Fruit fly (Drosophila melanogaster) whole organism, adult: Measurements from ENCODE around the gene Eaf6.
A peak's percentile ranks its signal among the peaks of the same experiment; 100 is the strongest.

ENCODE experiments used
- CG11617 ChIP-seq: fragments of 200-800 bp; sonication (Bioruptor generic); optimal IDR thresholded peaks from 2 replicates; lab custom pipeline; 2017; ENCODE audit warnings: mild to moderate bottlenecking, missing biosample characterization, missing genetic modification reagents, missing genetic modification characterization
- CG12768 ChIP-seq: fragments of 200-800 bp; sonication (Bioruptor generic); optimal IDR thresholded peaks from 2 replicates; lab custom pipeline; 2017; ENCODE audit warnings: missing biosample characterization, missing genetic modification characterization, mild to moderate bottlenecking, moderate library complexity, missing genetic modification reagents
- CG14711 ChIP-seq: fragments of 200-800 bp; sonication (Bioruptor generic); optimal IDR thresholded peaks from 2 replicates; lab custom pipeline; 2018; ENCODE audit warnings: missing biosample characterization, mild to moderate bottlenecking, missing genetic modification characterization, moderate library complexity
- CG1620 ChIP-seq: fragments of 200-800 bp; sonication (Bioruptor generic); optimal IDR thresholded peaks from 2 replicates; lab custom pipeline; 2016; ENCODE audit warnings: missing biosample characterization, missing genetic modification characterization
- CG33017 ChIP-seq: fragments of 200-800 bp; sonication (Bioruptor generic); optimal IDR thresholded peaks from 2 replicates; lab custom pipeline; 2018; ENCODE audit warnings: missing biosample characterization, mild to moderate bottlenecking, missing genetic modification characterization, moderate library complexity
- CG5204 ChIP-seq: fragments of 200-800 bp; sonication (Bioruptor generic); optimal IDR thresholded peaks from 2 replicates; lab custom pipeline; 2016; ENCODE audit warnings: missing biosample characterization, missing genetic modification characterization
- CG7045 ChIP-seq: fragments of 200-800 bp; sonication (Bioruptor generic); optimal IDR thresholded peaks from 2 replicates; lab custom pipeline; 2017; ENCODE audit warnings: missing biosample characterization, mild to moderate bottlenecking, missing genetic modification characterization
- CG7101 ChIP-seq: fragments of 200-800 bp; sonication (Bioruptor generic); optimal IDR thresholded peaks from 2 replicates; lab custom pipeline; 2018; ENCODE audit warnings: missing biosample characterization, mild to moderate bottlenecking, missing genetic modification characterization, moderate library complexity
- Clk ChIP-seq: fragments of 200-800 bp; sonication (Bioruptor generic); optimal IDR thresholded peaks from 2 replicates; lab custom pipeline; 2017; ENCODE audit warnings: missing biosample characterization, missing genetic modification characterization
- Crg-1 ChIP-seq: fragments of 200-800 bp; sonication (Bioruptor generic); optimal IDR thresholded peaks from 2 replicates; lab custom pipeline; 2016; ENCODE audit warnings: missing biosample characterization, missing genetic modification characterization
- Hr96 ChIP-seq: fragments of 200-800 bp; sonication (Bioruptor generic); optimal IDR thresholded peaks from 2 replicates; lab custom pipeline; 2016; ENCODE audit warnings: missing biosample characterization, missing genetic modification characterization
- Mnt ChIP-seq: fragments of 200-800 bp; sonication (Bioruptor generic); optimal IDR thresholded peaks from 2 replicates; lab custom pipeline; 2016; ENCODE audit warnings: missing biosample characterization, mild to moderate bottlenecking, missing genetic modification characterization
- bab1 ChIP-seq: fragments of 200-800 bp; sonication (Bioruptor generic); optimal IDR thresholded peaks from 3 replicates; lab custom pipeline; 2019; ENCODE audit warnings: missing biosample characterization, mild to moderate bottlenecking, missing genetic modification characterization, moderate library complexity
- cic ChIP-seq: fragments of 200-800 bp; sonication (Bioruptor generic); optimal IDR thresholded peaks from 2 replicates; lab custom pipeline; 2017; ENCODE audit warnings: missing biosample characterization, mild to moderate bottlenecking, missing genetic modification characterization, moderate library complexity
- cnc ChIP-seq, 2 experiments: fragments of >200 bp; optimal IDR thresholded peaks; 2 replicates each; lab custom pipeline; 2017
- kay ChIP-seq: fragments of 200-800 bp; sonication (Bioruptor generic); peaks from one replicate; lab custom pipeline; 2016; ENCODE audit warnings: missing biosample characterization, missing genetic modification characterization, borderline replicate concordance
- ovo ChIP-seq: fragments of 200-800 bp; sonication (Bioruptor generic); optimal IDR thresholded peaks from 2 replicates; lab custom pipeline; 2016; ENCODE audit warnings: missing biosample characterization, missing genetic modification characterization
- pad ChIP-seq: fragments of 200-800 bp; sonication (Bioruptor generic); optimal IDR thresholded peaks from 3 replicates; lab custom pipeline; 2017; ENCODE audit warnings: missing biosample characterization, missing genetic modification characterization, mild to moderate bottlenecking, moderate library complexity, missing genetic modification reagents
- tj ChIP-seq: fragments of 200-800 bp; sonication (Bioruptor generic); optimal IDR thresholded peaks from 3 replicates; lab custom pipeline; 2017; ENCODE audit warnings: missing biosample characterization, mild to moderate bottlenecking, missing genetic modification characterization, moderate library complexity
- toe ChIP-seq: fragments of 200-800 bp; sonication (Bioruptor generic); optimal IDR thresholded peaks from 2 replicates; lab custom pipeline; 2016; ENCODE audit warnings: missing biosample characterization, missing genetic modification characterization

Gene Eaf6

dm6 chr3L:5609493-5609892 is 1.4 kb upstream of the Eaf6 start:
- TF ChIP-seq CG1620 (GFP tag; lab: Kevin White, UChicago): no peak
- TF ChIP-seq CG33017: no peak
- TF ChIP-seq Mnt (GFP tag; lab: Kevin White, UChicago): no peak
- no peak for TF ChIP-seq bab1 (GFP tag; lab: Kevin White, UChicago)
- no peak for TF ChIP-seq Crg-1 (GFP tag; lab: Kevin White, UChicago)
- no peak for TF ChIP-seq CG7045 (GFP tag; lab: Kevin White, UChicago)
- TF ChIP-seq toe: no peak
- no peak for TF ChIP-seq Clk (GFP tag; lab: Kevin White, UChicago)
- no peak for TF ChIP-seq CG5204 (GFP tag; lab: Kevin White, UChicago)

- TF ChIP-seq cnc (optimal IDR thresholded peaks at IDR 0.05; lab: Kevin White, UChicago): no peak
- TF ChIP-seq ovo (GFP tag; lab: Kevin White, UChicago): no peak
- TF ChIP-seq CG12768 (GFP tag; lab: Kevin White, UChicago): no peak
- no peak for TF ChIP-seq CG1620 (GFP tag; lab: Kevin White, UChicago)
- TF ChIP-seq CG5204 (GFP tag; lab: Kevin White, UChicago): no peak
- TF ChIP-seq CG11617 (GFP tag; lab: Kevin White, UChicago): no peak
- TF ChIP-seq CG33017: no peak
- TF ChIP-seq CG7045 (GFP tag; lab: Kevin White, UChicago): no peak
- no peak for TF ChIP-seq Mnt (GFP tag; lab: Kevin White, UChicago)
- TF ChIP-seq bab1 (GFP tag; lab: Kevin White, UChicago): no peak
- TF ChIP-seq toe: no peak
- no peak for TF ChIP-seq Clk (GFP tag; lab: Kevin White, UChicago)
- TF ChIP-seq Hr96: no peak
- TF ChIP-seq cic (GFP tag; lab: Kevin White, UChicago): no peak
- no peak for TF ChIP-seq pad (GFP tag; lab: Kevin White, UChicago)
- no peak for TF ChIP-seq CG14711 (tag; lab: Kevin White, UChicago)
- TF ChIP-seq kay (GFP tag; lab: Kevin White, UChicago): no peak
Observed at dm6 chr3L:5608786-5609370, 778 bp upstream of the Eaf6 start.

dm6 chr3L:5604490-5604889 is 3.6 kb downstream of the Eaf6 start, which contains the start of gene mthl2:
mthl2 (plus strand) TSS chr3L:5604790.
- TF ChIP-seq cnc (optimal IDR thresholded peaks at IDR 0.05; lab: Kevin White, UChicago): no peak
- TF ChIP-seq kay (GFP tag; lab: Kevin White, UChicago): peak; percentile 14
- no peak for TF ChIP-seq Hr96
- TF ChIP-seq CG1620 (GFP tag; lab: Kevin White, UChicago): no peak

dm6 chr3L:5603860-5604415 is 4.2 kb downstream of the Eaf6 start, which contains the start of gene TM9SF3:
TM9SF3 (minus strand) TSS chr3L:5603979.
- TF ChIP-seq cnc (optimal IDR thresholded peaks at IDR 0.05; lab: Kevin White, UChicago) (no peak), CG14711 (tag; lab: Kevin White, UChicago) (peak; percentile 90), CG11617 (GFP tag; lab: Kevin White, UChicago) (peak; percentile 2), Mnt (GFP tag; lab: Kevin White, UChicago) (peak; percentile 32), Hr96 (peak; percentile 26), CG5204 (GFP tag; lab: Kevin White, UChicago) (peak; percentile 38), pad (GFP tag; lab: Kevin White, UChicago) (no peak), toe (peak; percentile 44), tj (GFP tag; lab: Kevin White, UChicago) (peak; percentile 43), bab1 (GFP tag; lab: Kevin White, UChicago) (peak; percentile 12), cic (GFP tag; lab: Kevin White, UChicago) (no peak), CG7045 (GFP tag; lab: Kevin White, UChicago) (no peak), CG7101 (no peak), CG12768 (GFP tag; lab: Kevin White, UChicago) (no peak), Clk (GFP tag; lab: Kevin White, UChicago) (no peak), ovo (GFP tag; lab: Kevin White, UChicago) (no peak), kay (GFP tag; lab: Kevin White, UChicago) (no peak), CG33017 (no peak), Crg-1 (GFP tag; lab: Kevin White, UChicago) (no peak), CG1620 (GFP tag; lab: Kevin White, UChicago) (peak; percentile 51)

dm6 chr3L:5599592-5599991 is 8.5 kb downstream of the Eaf6 start, which contains the start of gene CG10591:
CG10591 (minus strand) TSS chr3L:5599692.
- TF ChIP-seq ovo (GFP tag; lab: Kevin White, UChicago) (no peak), bab1 (GFP tag; lab: Kevin White, UChicago) (no peak), pad (GFP tag; lab: Kevin White, UChicago) (no peak), CG33017 (no peak), cnc (optimal IDR thresholded peaks at IDR 0.05; lab: Kevin White, UChicago) (no peak), tj (GFP tag; lab: Kevin White, UChicago) (no peak), CG1620 (GFP tag; lab: Kevin White, UChicago) (no peak), CG14711 (tag; lab: Kevin White, UChicago) (no peak), CG11617 (GFP tag; lab: Kevin White, UChicago) (no peak), Mnt (GFP tag; lab: Kevin White, UChicago) (no peak), Clk (GFP tag; lab: Kevin White, UChicago) (no peak)
